Fruit fly (Drosophila melanogaster) whole organism, embryonic: ENCODE results near the gene CG14221.

Experiments used
- Abd-B ChIP-seq: fragments of 200-800 bp; sonication (Bioruptor generic); optimal IDR thresholded peaks from 2 replicates; lab custom pipeline; 2018; ENCODE audit warnings: missing biosample characterization, mild to moderate bottlenecking, missing genetic modification characterization, moderate library complexity
- C15 ChIP-seq: fragments of 200-800 bp; sonication (Bioruptor generic); IDR thresholded peaks from 3 replicates; pipeline ENCODE4 v1.3.6; 2022; ENCODE audit warnings: missing biosample characterization, missing genetic modification characterization
- CG10366 ChIP-seq: fragments of 200-800 bp; sonication (Bioruptor generic); IDR thresholded peaks from 2 replicates; pipeline ENCODE4 v1.3.6; 2022; ENCODE audit warnings: missing biosample characterization, missing genetic modification characterization
- CG11093 ChIP-seq: fragments of 200-800 bp; sonication (Bioruptor generic); IDR thresholded peaks from 3 replicates; pipeline ENCODE4 v1.3.6; 2022; ENCODE audit warnings: missing biosample characterization, missing genetic modification characterization
- CG11456 ChIP-seq: fragments of 200-800 bp; sonication (Bioruptor generic); IDR thresholded peaks from 3 replicates; pipeline ENCODE4 v1.3.6; 2022; ENCODE audit warnings: missing biosample characterization, missing genetic modification characterization
- CG12659 ChIP-seq: fragments of 200-800 bp; sonication (Bioruptor generic); optimal IDR thresholded peaks from 3 replicates; lab custom pipeline; 2017; ENCODE audit warnings: mild to moderate bottlenecking, missing biosample characterization, missing genetic modification reagents, missing genetic modification characterization
- CG1603 ChIP-seq: fragments of 200-800 bp; sonication (Bioruptor generic); optimal IDR thresholded peaks from 2 replicates; lab custom pipeline; 2019; ENCODE audit warnings: missing biosample characterization, mild to moderate bottlenecking, missing genetic modification characterization, moderate library complexity
- CG17361 ChIP-seq: fragments of 200-800 bp; sonication (Bioruptor generic); IDR thresholded peaks from 3 replicates; pipeline ENCODE4 v1.3.6; 2022; ENCODE audit warnings: missing biosample characterization, missing genetic modification characterization
- CG17912 ChIP-seq: fragments of 200-800 bp; sonication (Bioruptor generic); optimal IDR thresholded peaks from 2 replicates; lab custom pipeline; 2018; ENCODE audit warnings: missing biosample characterization, mild to moderate bottlenecking, missing genetic modification characterization
- CG1832 ChIP-seq: fragments of 200-800 bp; sonication (Bioruptor generic); optimal IDR thresholded peaks from 2 replicates; lab custom pipeline; 2017; ENCODE audit warnings: missing biosample characterization, mild to moderate bottlenecking, missing genetic modification characterization, inconsistent platforms
- CG18599 ChIP-seq: fragments of 200-800 bp; sonication (Bioruptor generic); optimal IDR thresholded peaks from 3 replicates; lab custom pipeline; 2017; ENCODE audit warnings: missing biosample characterization, missing genetic modification characterization, mild to moderate bottlenecking, moderate library complexity, missing genetic modification reagents
- CG18619 ChIP-seq: fragments of 200-800 bp; sonication (Bioruptor generic); optimal IDR thresholded peaks from 3 replicates; lab custom pipeline; 2017; ENCODE audit warnings: missing biosample characterization, mild to moderate bottlenecking, missing genetic modification characterization
- CG30020 ChIP-seq: fragments of 200-800 bp; optimal IDR thresholded peaks from 2 replicates; lab custom pipeline; 2019; ENCODE audit warnings: missing biosample characterization, mild to moderate bottlenecking, missing genetic modification characterization, moderate library complexity
- CG4730 ChIP-seq: fragments of 200-800 bp; sonication (Bioruptor generic); IDR thresholded peaks from 2 replicates; pipeline ENCODE4 v1.3.6; 2022; ENCODE audit warnings: missing biosample characterization, missing genetic modification characterization
- CG4854 ChIP-seq: fragments of 200-800 bp; sonication (Bioruptor generic); optimal IDR thresholded peaks from 2 replicates; lab custom pipeline; 2016; ENCODE audit warnings: missing biosample characterization, missing genetic modification characterization, inconsistent platforms
- CG8359 ChIP-seq: fragments of 200-800 bp; sonication (Bioruptor generic); optimal IDR thresholded peaks from 2 replicates; lab custom pipeline; 2017; ENCODE audit warnings: missing biosample characterization, mild to moderate bottlenecking, missing genetic modification characterization, borderline replicate concordance
- CG8924 ChIP-seq: fragments of 200-800 bp; optimal IDR thresholded peaks from 3 replicates; lab custom pipeline; 2019; ENCODE audit warnings: missing biosample characterization, mild to moderate bottlenecking, missing genetic modification characterization, moderate library complexity
- CrebB ChIP-seq: fragments of 200-800 bp; sonication (Bioruptor generic); optimal IDR thresholded peaks from 3 replicates; lab custom pipeline; 2018; ENCODE audit warnings: missing biosample characterization, mild to moderate bottlenecking, missing genetic modification characterization
- Dll ChIP-seq: fragments of 200-800 bp; sonication (Bioruptor generic); IDR thresholded peaks from 4 replicates; pipeline ENCODE4 v1.3.6; 2022; ENCODE audit warnings: missing biosample characterization, missing genetic modification characterization; ENCODE audit not compliant: partially characterized antibody
- Ets65A ChIP-seq: fragments of 200-800 bp; sonication (Bioruptor generic); peaks from one replicate; lab custom pipeline; 2016; ENCODE audit warnings: missing biosample characterization, missing genetic modification characterization
- Hmx ChIP-seq: fragments of 200-800 bp; sonication (Bioruptor generic); optimal IDR thresholded peaks from 2 replicates; lab custom pipeline; 2016; ENCODE audit warnings: missing biosample characterization, missing genetic modification characterization
- Lim3 ChIP-seq: fragments of 200-800 bp; sonication (Bioruptor generic); IDR thresholded peaks from 2 replicates; pipeline ENCODE4 v1.3.6; 2022; ENCODE audit warnings: missing biosample characterization, missing genetic modification characterization
- NC2α ChIP-seq: fragments of 200-800 bp; sonication (Bioruptor generic); optimal IDR thresholded peaks from 2 replicates; lab custom pipeline; 2016; ENCODE audit warnings: missing biosample characterization, missing genetic modification characterization
- Nf-YB ChIP-seq: fragments of 200-800 bp; sonication (Bioruptor generic); optimal IDR thresholded peaks from 3 replicates; lab custom pipeline; 2019; ENCODE audit warnings: missing biosample characterization, mild to moderate bottlenecking, missing genetic modification characterization, moderate library complexity
- Nf-YC ChIP-seq: fragments of 200-800 bp; optimal IDR thresholded peaks from 3 replicates; lab custom pipeline; 2019; ENCODE audit warnings: missing biosample characterization, mild to moderate bottlenecking, missing genetic modification characterization, moderate library complexity
- Opbp ChIP-seq: fragments of 200-800 bp; sonication (Bioruptor generic); IDR thresholded peaks from 3 replicates; pipeline ENCODE4 v1.3.6; 2022; ENCODE audit warnings: missing biosample characterization, missing genetic modification characterization; ENCODE audit not compliant: partially characterized antibody
- Sin3A ChIP-seq: fragments of >200 bp; optimal IDR thresholded peaks from 2 replicates; lab custom pipeline; 2018
- Six4 ChIP-seq: fragments of 200-800 bp; sonication (Bioruptor generic); optimal IDR thresholded peaks from 2 replicates; lab custom pipeline; 2016; ENCODE audit warnings: missing biosample characterization, missing genetic modification characterization
- Sox100B ChIP-seq: fragments of 200-800 bp; sonication (Bioruptor generic); optimal IDR thresholded peaks from 3 replicates; lab custom pipeline; 2018; ENCODE audit warnings: missing biosample characterization, mild to moderate bottlenecking, missing genetic modification characterization
- amos ChIP-seq: fragments of 200-800 bp; sonication (Bioruptor generic); IDR thresholded peaks from 2 replicates; pipeline ENCODE4 v1.3.6; 2022; ENCODE audit warnings: missing biosample characterization, missing genetic modification characterization; ENCODE audit not compliant: partially characterized antibody
- ato ChIP-seq: fragments of 200-800 bp; sonication (Bioruptor generic); IDR thresholded peaks from 2 replicates; pipeline ENCODE4 v1.3.6; 2022; ENCODE audit warnings: missing biosample characterization, missing genetic modification characterization; ENCODE audit not compliant: partially characterized antibody
- bigmax ChIP-seq: fragments of 200-800 bp; sonication (Bioruptor generic); optimal IDR thresholded peaks from 2 replicates; lab custom pipeline; 2018; ENCODE audit warnings: missing biosample characterization, mild to moderate bottlenecking, missing genetic modification characterization
- cas ChIP-seq: fragments of 200-800 bp; sonication (Bioruptor generic); IDR thresholded peaks from 2 replicates; pipeline ENCODE4 v1.3.6; 2022; ENCODE audit warnings: missing biosample characterization, missing genetic modification characterization
- cwo ChIP-seq: fragments of 200-800 bp; sonication (Bioruptor generic); optimal IDR thresholded peaks from 3 replicates; lab custom pipeline; 2017; ENCODE audit warnings: missing biosample characterization, missing genetic modification characterization, mild to moderate bottlenecking, moderate library complexity, missing genetic modification reagents
- emc ChIP-seq: fragments of 200-800 bp; sonication (Bioruptor generic); optimal IDR thresholded peaks from 2 replicates; lab custom pipeline; 2016; ENCODE audit warnings: missing biosample characterization, missing genetic modification characterization
- eve ChIP-seq, 2 experiments: fragments of >200 bp; optimal IDR thresholded peaks; 2 replicates each; lab custom pipeline; 2017; ENCODE audit warnings: missing biosample characterization in 2 of 2, missing genetic modification characterization in 2 of 2
- lilli ChIP-seq: fragments of 200-800 bp; sonication (Bioruptor generic); optimal IDR thresholded peaks from 3 replicates; lab custom pipeline; 2016; ENCODE audit warnings: missing biosample characterization, missing genetic modification characterization
- pan ChIP-seq, 4 experiments: fragments of >200 bp in 3 of 4; fragments of 200-800 bp in 1 of 4; sonication (Bioruptor generic) in 1 of 4; optimal IDR thresholded peaks in 3 of 4; IDR thresholded peaks in 1 of 4; 2 replicates each; pipeline versions ENCODE4 v1.3.6 to Lab custom; 2017 to 2022; ENCODE audit warnings: missing biosample characterization in 2 of 4, missing genetic modification characterization in 2 of 4, mixed read lengths in 1 of 4
- pros ChIP-seq: fragments of 200-800 bp; sonication (Bioruptor generic); optimal IDR thresholded peaks from 3 replicates; lab custom pipeline; 2019; ENCODE audit warnings: missing biosample characterization, mild to moderate bottlenecking, missing genetic modification characterization, moderate library complexity
- schlank ChIP-seq: fragments of 200-800 bp; sonication (Bioruptor generic); optimal IDR thresholded peaks from 2 replicates; lab custom pipeline; 2018; ENCODE audit warnings: missing biosample characterization, mild to moderate bottlenecking, missing genetic modification characterization
- scrt ChIP-seq: fragments of 200-800 bp; sonication (Bioruptor generic); optimal IDR thresholded peaks from 2 replicates; lab custom pipeline; 2018; ENCODE audit warnings: missing biosample characterization, mild to moderate bottlenecking, missing genetic modification characterization, moderate library complexity
- tna ChIP-seq: fragments of 200-800 bp; sonication (Bioruptor generic); IDR thresholded peaks from 2 replicates; pipeline ENCODE4 v1.3.6; 2022; ENCODE audit warnings: missing biosample characterization, missing genetic modification characterization; ENCODE audit not compliant: partially characterized antibody
- toy ChIP-seq: fragments of 200-800 bp; sonication (Bioruptor generic); IDR thresholded peaks from 2 replicates; pipeline ENCODE4 v1.3.6; 2022; ENCODE audit warnings: missing biosample characterization, missing genetic modification characterization
- ttk ChIP-seq: fragments of 200-800 bp; sonication (Bioruptor generic); IDR thresholded peaks from 2 replicates; pipeline ENCODE4 v2.1.2; 2022; ENCODE audit warnings: missing biosample characterization, missing genetic modification characterization
- vnd ChIP-seq: fragments of 200-800 bp; sonication (Bioruptor generic); IDR thresholded peaks from 3 replicates; pipeline ENCODE4 v1.3.6; 2022; ENCODE audit warnings: missing biosample characterization, missing genetic modification characterization; ENCODE audit not compliant: partially characterized antibody
- wor ChIP-seq: fragments of 200-800 bp; sonication (Bioruptor generic); IDR thresholded peaks from 2 replicates; pipeline ENCODE4 v1.3.6; 2022; ENCODE audit warnings: missing biosample characterization, missing genetic modification characterization
- z ChIP-seq: fragments of 200-800 bp; sonication (Bioruptor generic); IDR thresholded peaks from 3 replicates; pipeline ENCODE4 v1.3.6; 2022; ENCODE audit warnings: missing biosample characterization, missing genetic modification characterization
- zen ChIP-seq: fragments of 200-800 bp; sonication (Bioruptor generic); optimal IDR thresholded peaks from 3 replicates; lab custom pipeline; 2018; ENCODE audit warnings: missing biosample characterization, mild to moderate bottlenecking, missing genetic modification characterization, moderate library complexity

CG14221 gene

dm6 chrX:19663859-19664728, 43.0 kb upstream of the CG14221 start, which contains the start of the genes CG14223 and Ssu72 (continued):
- TF ChIP-seq Abd-B (GFP tag; lab: Kevin White, UChicago) (no peak), cas (GFP tag; lab: Robert Waterston, UW) (no peak), z (GFP tag; lab: Robert Waterston, UW) (no peak), Sin3A (lab: Kevin White, UChicago) (peak; percentile 22), NC2α (GFP tag; lab: Kevin White, UChicago) (no peak), CG18619 (GFP tag; lab: Kevin White, UChicago) (no peak), Opbp (GFP tag; lab: Robert Waterston, UW) (peak; percentile 87), zen (no peak), CG10366 (GFP tag; lab: Robert Waterston, UW) (no peak; the same call in 1 of the 2 replicates), CG17361 (GFP tag; lab: Robert Waterston, UW) (no peak; the same call in 2 of the 3 replicates), CG11093 (GFP tag; lab: Robert Waterston, UW) (no peak), Six4 (GFP tag; lab: Kevin White, UChicago) (no peak), cwo (no peak), Dll (GFP tag; lab: Robert Waterston, UW) (peak; percentile 89), amos (GFP tag; lab: Robert Waterston, UW) (peak; percentile 87), emc (GFP tag; lab: Kevin White, UChicago) (no peak), scrt (no peak), lilli (no peak), CG4730 (GFP tag; lab: Robert Waterston, UW) (no peak), eve (GFP tag; optimal IDR thresholded peaks at IDR 0.05; lab: Kevin White, UChicago) (no peak), CG11456 (GFP tag; lab: Robert Waterston, UW) (no peak), Nf-YC (tag; lab: Kevin White, UChicago) (no peak), CG17912 (GFP tag; lab: Kevin White, UChicago) (no peak), CG4854 (GFP tag; lab: Kevin White, UChicago) (no peak), Nf-YB (GFP tag; lab: Kevin White, UChicago) (no peak), CG30020 (tag; lab: Kevin White, UChicago) (no peak), C15 (GFP tag; lab: Robert Waterston, UW) (no peak), CG12659 (GFP tag; lab: Kevin White, UChicago) (no peak), Ets65A (peak; percentile 38), schlank (tag; lab: Kevin White, UChicago) (no peak), Lim3 (GFP tag; lab: Robert Waterston, UW) (no peak), vnd (GFP tag; lab: Robert Waterston, UW) (peak; percentile 70), CG1603 (tag; lab: Kevin White, UChicago) (peak; percentile 45), bigmax (GFP tag; lab: Kevin White, UChicago) (no peak), CG1832 (GFP tag; lab: Kevin White, UChicago) (no peak), CG18599 (no peak), CG8359 (GFP tag; lab: Kevin White, UChicago) (no peak), CG8924 (tag; lab: Kevin White, UChicago) (no peak), ttk (GFP tag; lab: Robert Waterston, UW) (no peak), Sox100B (GFP tag; lab: Kevin White, UChicago) (no peak), Hmx (GFP tag; lab: Kevin White, UChicago) (peak; percentile 12), CrebB (tag; lab: Kevin White, UChicago) (no peak), pros (GFP tag; lab: Kevin White, UChicago) (no peak), wor (GFP tag; lab: Robert Waterston, UW) (no peak), pan (optimal IDR thresholded peaks at IDR 0.05; lab: Kevin White, UChicago) (no peak), pan (GFP tag; optimal IDR thresholded peaks at IDR 0.05 in 1 of 2, IDR thresholded peaks at IDR 0.05 in 1 of 2) (no peak), ato (GFP tag; lab: Robert Waterston, UW) (peak; percentile 64), tna (GFP tag; lab: Robert Waterston, UW) (peak; percentile 60), toy (GFP tag; lab: Robert Waterston, UW) (no peak)
